Worm (Caenorhabditis elegans): ENCODE data around the gene K09B11.4.

The K09B11.4 gene

DNA sequence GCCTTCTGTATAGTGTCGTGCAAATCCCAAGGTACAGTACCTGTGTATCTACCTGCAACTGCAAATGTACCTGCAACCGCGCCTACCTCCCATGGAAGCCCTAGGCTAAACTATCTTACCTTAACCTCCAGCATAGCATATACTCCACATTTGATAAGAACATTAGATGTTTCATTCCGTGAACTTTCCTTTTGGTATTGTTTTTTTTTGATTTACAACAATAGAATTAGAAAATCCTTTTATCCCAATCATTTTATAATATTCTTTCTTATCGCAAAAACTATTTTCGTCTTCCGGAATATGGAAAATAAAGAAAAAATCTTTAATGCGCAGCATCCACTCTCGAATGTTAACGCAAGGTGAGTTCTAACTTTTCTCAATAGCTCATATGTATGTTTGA is 44.8 kb downstream of the K09B11.4 start, which contains the start of gene Y38H8A.2:
TSS of gene Y38H8A.2 (plus strand) at position 301 of the 400 bp plus-strand sequence.
- no peak for TF ChIP-seq R02D3.7 (tag; optimal IDR thresholded peaks at IDR 0.05)
- no peak for TF ChIP-seq unc-55 (GFP tag; optimal IDR thresholded peaks at IDR 0.05)
- no peak for TF ChIP-seq nhr-25 (tag; optimal IDR thresholded peaks at IDR 0.05)
- TF ChIP-seq dmd-4 (tag; optimal IDR thresholded peaks at IDR 0.05), result no peak
- no peak for TF ChIP-seq ztf-1 (GFP tag; conservative IDR thresholded peaks at IDR 0.05)
- no peak for TF ChIP-seq ceh-82 (tag; optimal IDR thresholded peaks at IDR 0.05)
- no peak for TF ChIP-seq zag-1 (tag; optimal IDR thresholded peaks at IDR 0.05)
- no peak for TF ChIP-seq C34F6.9 (tag; optimal IDR thresholded peaks at IDR 0.05)
- no peak for TF ChIP-seq blmp-1 (tag; optimal IDR thresholded peaks at IDR 0.05; ENCODE audit: insufficient read depth)
- TF ChIP-seq nhr-237 (tag; optimal IDR thresholded peaks at IDR 0.05), result no peak
- no peak for TF ChIP-seq ceh-16 (tag; optimal IDR thresholded peaks at IDR 0.05)
- TF ChIP-seq ama-1 (optimal IDR thresholded peaks at IDR 0.05), result no peak
- TF ChIP-seq unc-39 (tag; optimal IDR thresholded peaks at IDR 0.05), result no peak
- no peak for TF ChIP-seq lin-39 (tag; optimal IDR thresholded peaks at IDR 0.05)
